Fruit fly (Drosophila melanogaster) whole organism, embryonic: ENCODE measurements around the gene CG5390.

Experiments used
- Atf3 ChIP-seq: fragments of 200-800 bp; sonication (Bioruptor generic); optimal IDR thresholded peaks from 3 replicates; lab custom pipeline; 2016; ENCODE audit warnings: missing biosample characterization, missing genetic modification characterization
- CG10654 ChIP-seq: fragments of 200-800 bp; sonication (Bioruptor generic); optimal IDR thresholded peaks from 2 replicates; lab custom pipeline; 2016; ENCODE audit warnings: missing biosample characterization, missing genetic modification characterization
- CG15011 ChIP-seq: fragments of 200-800 bp; sonication (Bioruptor generic); optimal IDR thresholded peaks from 3 replicates; lab custom pipeline; 2018; ENCODE audit warnings: missing biosample characterization, mild to moderate bottlenecking, missing genetic modification characterization
- CG15696 ChIP-seq: fragments of 200-800 bp; sonication (Bioruptor generic); optimal IDR thresholded peaks from 2 replicates; lab custom pipeline; 2019; ENCODE audit warnings: missing biosample characterization, mild to moderate bottlenecking, missing genetic modification characterization, moderate library complexity
- CG1647 ChIP-seq: fragments of 200-800 bp; sonication (Bioruptor generic); optimal IDR thresholded peaks from 3 replicates; lab custom pipeline; 2016; ENCODE audit warnings: missing biosample characterization, missing genetic modification characterization
- CG16863 ChIP-seq: fragments of 200-800 bp; sonication (Bioruptor generic); optimal IDR thresholded peaks from 3 replicates; lab custom pipeline; 2016; ENCODE audit warnings: missing biosample characterization, missing genetic modification characterization
- CG17328 ChIP-seq: fragments of 200-800 bp; sonication (Bioruptor generic); IDR thresholded peaks from 2 replicates; pipeline ENCODE4 v1.3.6; 2022; ENCODE audit warnings: missing biosample characterization, missing genetic modification characterization
- CG17385 ChIP-seq: fragments of 200-800 bp; sonication (Bioruptor generic); optimal IDR thresholded peaks from 3 replicates; lab custom pipeline; 2018; ENCODE audit warnings: missing biosample characterization, mild to moderate bottlenecking, missing genetic modification characterization
- CG17912 ChIP-seq: fragments of 200-800 bp; sonication (Bioruptor generic); optimal IDR thresholded peaks from 2 replicates; lab custom pipeline; 2018; ENCODE audit warnings: missing biosample characterization, mild to moderate bottlenecking, missing genetic modification characterization
- CG18764 ChIP-seq: fragments of 200-800 bp; sonication (Bioruptor generic); optimal IDR thresholded peaks from 3 replicates; lab custom pipeline; 2016; ENCODE audit warnings: missing biosample characterization, missing genetic modification characterization
- CG30020 ChIP-seq: fragments of 200-800 bp; optimal IDR thresholded peaks from 2 replicates; lab custom pipeline; 2019; ENCODE audit warnings: missing biosample characterization, mild to moderate bottlenecking, missing genetic modification characterization, moderate library complexity
- CG30403 ChIP-seq: fragments of 200-800 bp; sonication (Bioruptor generic); optimal IDR thresholded peaks from 3 replicates; lab custom pipeline; 2016; ENCODE audit warnings: missing biosample characterization, missing genetic modification characterization
- CG3281 ChIP-seq: fragments of 200-800 bp; sonication (Bioruptor generic); optimal IDR thresholded peaks from 3 replicates; lab custom pipeline; 2017; ENCODE audit warnings: missing biosample characterization, mild to moderate bottlenecking, missing genetic modification characterization
- CG4404 ChIP-seq: fragments of 200-800 bp; sonication (Bioruptor generic); IDR thresholded peaks from 2 replicates; pipeline ENCODE4 v1.3.6; 2022; ENCODE audit warnings: missing biosample characterization, missing genetic modification characterization
- CG5180 ChIP-seq: fragments of 200-800 bp; sonication (Bioruptor generic); optimal IDR thresholded peaks from 3 replicates; lab custom pipeline; 2017; ENCODE audit warnings: missing biosample characterization, missing genetic modification characterization, mild to moderate bottlenecking, moderate library complexity, missing genetic modification reagents
- CG6254 ChIP-seq: fragments of 200-800 bp; sonication (Bioruptor generic); optimal IDR thresholded peaks from 3 replicates; lab custom pipeline; 2017; ENCODE audit warnings: mild to moderate bottlenecking, missing biosample characterization, missing genetic modification reagents, missing genetic modification characterization
- CG6765 ChIP-seq: fragments of 200-800 bp; sonication (Bioruptor generic); optimal IDR thresholded peaks from 3 replicates; lab custom pipeline; 2017; ENCODE audit warnings: missing biosample characterization, mild to moderate bottlenecking, missing genetic modification characterization
- CG6791 ChIP-seq: fragments of 200-800 bp; sonication (Bioruptor generic); IDR thresholded peaks from 3 replicates; pipeline ENCODE4 v1.3.6; 2022; ENCODE audit warnings: missing biosample characterization, missing genetic modification characterization; ENCODE audit not compliant: partially characterized antibody
- CG8478 ChIP-seq: fragments of >200 bp; optimal IDR thresholded peaks from 2 replicates; lab custom pipeline; 2018
- Dfd ChIP-seq, 2 experiments: fragments of >200 bp; optimal IDR thresholded peaks; 2 replicates each; lab custom pipeline; 2017; ENCODE audit warnings: missing biosample characterization in 2 of 2, missing genetic modification characterization in 2 of 2
- Dll ChIP-seq: fragments of 200-800 bp; sonication (Bioruptor generic); IDR thresholded peaks from 4 replicates; pipeline ENCODE4 v1.3.6; 2022; ENCODE audit warnings: missing biosample characterization, missing genetic modification characterization; ENCODE audit not compliant: partially characterized antibody
- Doc2 ChIP-seq: fragments of 200-800 bp; sonication (Bioruptor generic); IDR thresholded peaks from 2 replicates; pipeline ENCODE4 v1.3.6; 2022; ENCODE audit warnings: missing biosample characterization, missing genetic modification characterization
- Elba2 ChIP-seq: fragments of 200-800 bp; sonication (Bioruptor generic); optimal IDR thresholded peaks from 3 replicates; lab custom pipeline; 2016; ENCODE audit warnings: missing biosample characterization, missing genetic modification characterization
- NK7.1 ChIP-seq: fragments of 200-800 bp; sonication (Bioruptor generic); optimal IDR thresholded peaks from 3 replicates; lab custom pipeline; 2016; ENCODE audit warnings: missing biosample characterization, missing genetic modification characterization
- Rfx ChIP-seq: fragments of 200-800 bp; sonication (Bioruptor generic); IDR thresholded peaks from 2 replicates; pipeline ENCODE4 v1.3.6; 2022; ENCODE audit warnings: missing biosample characterization, missing genetic modification characterization
- Sox102F ChIP-seq: fragments of 200-800 bp; sonication (Bioruptor generic); optimal IDR thresholded peaks from 2 replicates; lab custom pipeline; 2018; ENCODE audit warnings: missing biosample characterization, mild to moderate bottlenecking, missing genetic modification characterization, moderate library complexity
- Sry-β ChIP-seq: fragments of 200-800 bp; sonication (Bioruptor generic); optimal IDR thresholded peaks from 2 replicates; lab custom pipeline; 2018; ENCODE audit warnings: missing biosample characterization, mild to moderate bottlenecking, missing genetic modification characterization, moderate library complexity
- Taf1 ChIP-seq: fragments of 200-800 bp; sonication (Bioruptor generic); IDR thresholded peaks from 2 replicates; pipeline ENCODE4 v1.3.6; 2022; ENCODE audit warnings: missing biosample characterization, missing genetic modification characterization
- ash1 ChIP-seq: fragments of 200-800 bp; sonication (Bioruptor generic); optimal IDR thresholded peaks from 2 replicates; lab custom pipeline; 2018; ENCODE audit warnings: missing biosample characterization, mild to moderate bottlenecking, missing genetic modification characterization
- bigmax ChIP-seq: fragments of 200-800 bp; sonication (Bioruptor generic); optimal IDR thresholded peaks from 2 replicates; lab custom pipeline; 2018; ENCODE audit warnings: missing biosample characterization, mild to moderate bottlenecking, missing genetic modification characterization
- bsh ChIP-seq, 2 experiments: fragments of 200-800 bp; sonication (Bioruptor generic); optimal IDR thresholded peaks; 2 replicates each; lab custom pipeline; 2017 to 2018; ENCODE audit warnings: mild to moderate bottlenecking in 2 of 2, missing biosample characterization in 2 of 2, missing genetic modification characterization in 2 of 2, moderate library complexity in 1 of 2
- cg ChIP-seq: fragments of 200-800 bp; sonication (Bioruptor generic); optimal IDR thresholded peaks from 3 replicates; lab custom pipeline; 2019; ENCODE audit warnings: missing biosample characterization, mild to moderate bottlenecking, missing genetic modification characterization, moderate library complexity
- chinmo ChIP-seq: fragments of 200-800 bp; sonication (Bioruptor generic); IDR thresholded peaks from 4 replicates; pipeline ENCODE4 v1.3.6; 2022; ENCODE audit warnings: missing biosample characterization, missing genetic modification characterization; ENCODE audit not compliant: partially characterized antibody
- chn ChIP-seq: fragments of 200-800 bp; sonication (Bioruptor generic); optimal IDR thresholded peaks from 2 replicates; lab custom pipeline; 2016; ENCODE audit warnings: missing biosample characterization, missing genetic modification characterization
- fd64A ChIP-seq: fragments of 200-800 bp; sonication (Bioruptor generic); optimal IDR thresholded peaks from 3 replicates; lab custom pipeline; 2018; ENCODE audit warnings: missing biosample characterization, mild to moderate bottlenecking, missing genetic modification characterization
- ftz-f1 ChIP-seq: fragments of 200-800 bp; sonication (Bioruptor generic); optimal IDR thresholded peaks from 2 replicates; lab custom pipeline; 2016; ENCODE audit warnings: missing biosample characterization, missing genetic modification characterization
- gcm2 ChIP-seq: fragments of 200-800 bp; sonication (Bioruptor generic); optimal IDR thresholded peaks from 2 replicates; lab custom pipeline; 2016; ENCODE audit warnings: missing biosample characterization, missing genetic modification characterization
- hth ChIP-seq: fragments of >200 bp; optimal IDR thresholded peaks from 2 replicates; lab custom pipeline; 2017; ENCODE audit warnings: inconsistent platforms
- jing ChIP-seq: fragments of 200-800 bp; sonication (Bioruptor generic); optimal IDR thresholded peaks from 2 replicates; lab custom pipeline; 2018; ENCODE audit warnings: missing biosample characterization, mild to moderate bottlenecking, missing genetic modification characterization
- jumu ChIP-seq: fragments of 200-800 bp; sonication (Bioruptor generic); optimal IDR thresholded peaks from 3 replicates; lab custom pipeline; 2016; ENCODE audit warnings: missing biosample characterization, missing genetic modification characterization
- ken ChIP-seq: fragments of 200-800 bp; sonication (Bioruptor generic); IDR thresholded peaks from 3 replicates; pipeline ENCODE4 v1.3.6; 2022; ENCODE audit warnings: missing biosample characterization, missing genetic modification characterization
- klu ChIP-seq: fragments of 200-800 bp; sonication (Bioruptor generic); IDR thresholded peaks from 2 replicates; pipeline ENCODE4 v1.3.6; 2022; ENCODE audit warnings: missing biosample characterization, missing genetic modification characterization
- nerfin-1 ChIP-seq: fragments of 200-800 bp; sonication (Bioruptor generic); optimal IDR thresholded peaks from 3 replicates; lab custom pipeline; 2019; ENCODE audit warnings: missing biosample characterization, mild to moderate bottlenecking, missing genetic modification characterization, moderate library complexity
- nerfin-2 ChIP-seq: fragments of 200-800 bp; sonication (Bioruptor generic); IDR thresholded peaks from 2 replicates; pipeline ENCODE4 v1.3.6; 2022; ENCODE audit warnings: missing biosample characterization, missing genetic modification characterization; ENCODE audit not compliant: partially characterized antibody
- pros ChIP-seq: fragments of 200-800 bp; sonication (Bioruptor generic); optimal IDR thresholded peaks from 3 replicates; lab custom pipeline; 2019; ENCODE audit warnings: missing biosample characterization, mild to moderate bottlenecking, missing genetic modification characterization, moderate library complexity
- ranshi ChIP-seq: fragments of 200-800 bp; sonication (Bioruptor generic); IDR thresholded peaks from 2 replicates; pipeline ENCODE4 v1.3.6; 2022; ENCODE audit warnings: missing biosample characterization, missing genetic modification characterization
- so ChIP-seq: fragments of 200-800 bp; sonication (Bioruptor generic); IDR thresholded peaks from 3 replicates; pipeline ENCODE4 v1.3.6; 2022; ENCODE audit warnings: missing biosample characterization, missing genetic modification characterization
- stc ChIP-seq: fragments of 200-800 bp; sonication (Bioruptor generic); IDR thresholded peaks from 2 replicates; pipeline ENCODE4 v1.3.6; 2022; ENCODE audit warnings: missing biosample characterization, missing genetic modification characterization
- tio ChIP-seq: fragments of 200-800 bp; sonication (Bioruptor generic); optimal IDR thresholded peaks from 2 replicates; lab custom pipeline; 2017; ENCODE audit warnings: missing biosample characterization, missing genetic modification characterization, inconsistent platforms
- trem ChIP-seq: fragments of 200-800 bp; optimal IDR thresholded peaks from 3 replicates; lab custom pipeline; 2019; ENCODE audit warnings: missing biosample characterization, mild to moderate bottlenecking, missing genetic modification characterization, moderate library complexity
- ttk ChIP-seq: fragments of 200-800 bp; sonication (Bioruptor generic); IDR thresholded peaks from 2 replicates; pipeline ENCODE4 v2.1.2; 2022; ENCODE audit warnings: missing biosample characterization, missing genetic modification characterization
- wek ChIP-seq: fragments of 200-800 bp; sonication (Bioruptor generic); optimal IDR thresholded peaks from 3 replicates; lab custom pipeline; 2018; ENCODE audit warnings: missing biosample characterization, mild to moderate bottlenecking, missing genetic modification characterization, moderate library complexity

Gene CG5390

dm6 chr2L:10276436-10276835 is 30.0 kb downstream of the CG5390 start (continued):
- TF ChIP-seq Sry-β (GFP tag; lab: Kevin White, UChicago) (peak; percentile 4), CG3281 (GFP tag; lab: Kevin White, UChicago) (no peak), CG10654 (no peak), CG4404 (no peak), cg (no peak), CG17912 (GFP tag; lab: Kevin White, UChicago) (no peak), CG18764 (peak; percentile 5), CG6254 (peak; percentile 69), Dfd (GFP tag; optimal IDR thresholded peaks at IDR 0.05; lab: Kevin White, UChicago) (no peak), CG17385 (GFP tag; lab: Kevin White, UChicago) (no peak), chinmo (no peak), chn (GFP tag; lab: Kevin White, UChicago) (no peak), pros (GFP tag; lab: Kevin White, UChicago) (no peak), Dll (no peak), NK7.1 (GFP tag; lab: Kevin White, UChicago) (no peak), fd64A (GFP tag; lab: Kevin White, UChicago) (no peak), Rfx (GFP tag; lab: Robert Waterston, UW) (no peak), bsh (GFP tag; optimal IDR thresholded peaks at IDR 0.05; lab: Kevin White, UChicago) (peak in 1 of 2 experiments; percentile 42), jing (no peak), ash1 (GFP tag; lab: Kevin White, UChicago) (no peak), CG15011 (GFP tag; lab: Kevin White, UChicago) (no peak), CG8478 (lab: Kevin White, UChicago) (no peak), CG6765 (GFP tag; lab: Kevin White, UChicago) (no peak), Taf1 (GFP tag; lab: Robert Waterston, UW) (no peak), Atf3 (GFP tag; lab: Kevin White, UChicago) (no peak), hth (lab: Kevin White, UChicago) (no peak), CG17328 (GFP tag; lab: Robert Waterston, UW) (0 out of 2 replicates have a peak, but pooled peaks have one; percentile 31), CG5180 (GFP tag; lab: Kevin White, UChicago) (no peak), CG6791 (GFP tag; lab: Robert Waterston, UW) (no peak), Sox102F (no peak), klu (GFP tag; lab: Robert Waterston, UW) (no peak), Doc2 (no peak), ken (GFP tag; lab: Robert Waterston, UW) (no peak), stc (GFP tag; lab: Robert Waterston, UW) (peak; percentile 64), CG30020 (no peak), CG16863 (no peak), jumu (no peak), bigmax (GFP tag; lab: Kevin White, UChicago) (no peak), nerfin-2 (GFP tag; lab: Robert Waterston, UW) (no peak), CG1647 (no peak), Elba2 (GFP tag; lab: Kevin White, UChicago) (no peak), so (GFP tag; lab: Robert Waterston, UW) (no peak), wek (GFP tag; lab: Kevin White, UChicago) (no peak), CG15696 (tag; lab: Kevin White, UChicago) (peak; percentile 13), ttk (no peak), tio (no peak), CG30403 (GFP tag; lab: Kevin White, UChicago) (no peak), trem (tag; lab: Kevin White, UChicago) (peak; percentile 50), ranshi (GFP tag; lab: Robert Waterston, UW) (no peak), gcm2 (GFP tag; lab: Kevin White, UChicago) (no peak), ftz-f1 (GFP tag; lab: Kevin White, UChicago) (no peak), nerfin-1 (peak; percentile 42)
